Fruit fly (Drosophila melanogaster) whole organism, wandering third instar larva: ENCODE results near the gene CG16972.

Source experiments
- Abd-B ChIP-seq: fragments of >200 bp; optimal IDR thresholded peaks from 2 replicates; lab custom pipeline; 2017; ENCODE audit warnings: missing biosample characterization, missing genetic modification characterization
- CG32264 ChIP-seq: fragments of 200-800 bp; sonication (Bioruptor generic); optimal IDR thresholded peaks from 2 replicates; lab custom pipeline; 2016; ENCODE audit warnings: missing biosample characterization, missing genetic modification characterization
- CG9705 ChIP-seq: fragments of 200-800 bp; sonication (Bioruptor generic); optimal IDR thresholded peaks from 2 replicates; lab custom pipeline; 2018; ENCODE audit warnings: missing biosample characterization, mild to moderate bottlenecking, missing genetic modification characterization
- CrebA ChIP-seq: fragments of 200-800 bp; sonication (Bioruptor generic); optimal IDR thresholded peaks from 2 replicates; lab custom pipeline; 2016; ENCODE audit warnings: missing biosample characterization, mild to moderate bottlenecking, missing genetic modification characterization, borderline replicate concordance
- Dfd ChIP-seq: fragments of >200 bp; optimal IDR thresholded peaks from 2 replicates; lab custom pipeline; 2017; ENCODE audit warnings: missing biosample characterization, missing genetic modification characterization
- Dif ChIP-seq: fragments of 200-275, 200-300 bp; sonication (Bioruptor generic); optimal IDR thresholded peaks from 2 replicates; lab custom pipeline; 2018; ENCODE audit warnings: missing biosample characterization, missing genetic modification characterization; ENCODE audit not compliant: partially characterized antibody
- HLH106 ChIP-seq: fragments of 200-800 bp; optimal IDR thresholded peaks from 3 replicates; lab custom pipeline; 2019; ENCODE audit warnings: missing biosample characterization, mild to moderate bottlenecking, missing genetic modification characterization, moderate library complexity
- Hr83 ChIP-seq: fragments of 200-300 bp; sonication (Bioruptor generic); optimal IDR thresholded peaks from 2 replicates; lab custom pipeline; 2016; ENCODE audit warnings: missing biosample characterization, mild to moderate bottlenecking, missing genetic modification characterization, moderate library complexity; ENCODE audit not compliant: poor library complexity, severe bottlenecking
- Jra ChIP-seq: sonication (Bioruptor generic); optimal IDR thresholded peaks from 2 replicates; lab custom pipeline; 2016; ENCODE audit warnings: missing biosample characterization, missing genetic modification characterization
- Mio ChIP-seq: sonication (Bioruptor generic); optimal IDR thresholded peaks from 2 replicates; lab custom pipeline; 2016; ENCODE audit warnings: missing biosample characterization, missing genetic modification characterization
- Myc ChIP-seq: fragments of >200 bp; optimal IDR thresholded peaks from 2 replicates; lab custom pipeline; 2017
- N ChIP-seq: fragments of >200 bp; optimal IDR thresholded peaks from 2 replicates; lab custom pipeline; 2018; ENCODE audit warnings: missing biosample characterization, missing external identifiers, missing genetic modification characterization
- OdsH ChIP-seq: fragments of 200-800 bp; sonication (Bioruptor generic); optimal IDR thresholded peaks from 2 replicates; lab custom pipeline; 2016; ENCODE audit warnings: missing biosample characterization, mild to moderate bottlenecking, missing genetic modification characterization
- Rel ChIP-seq, 2 experiments: fragments of 200-800 bp; sonication (Bioruptor generic) in 1 of 2; optimal IDR thresholded peaks; 2 replicates in 1 of 2; 3 replicates in 1 of 2; lab custom pipeline; 2016 to 2019; ENCODE audit warnings: mild to moderate bottlenecking in 2 of 2, missing biosample characterization in 2 of 2, missing genetic modification characterization in 2 of 2, moderate library complexity in 1 of 2
- Sp1 ChIP-seq: fragments of 200-800 bp; sonication (Bioruptor generic); optimal IDR thresholded peaks from 3 replicates; lab custom pipeline; 2019; ENCODE audit warnings: missing biosample characterization, mild to moderate bottlenecking, missing genetic modification characterization, moderate library complexity
- Vsx2 ChIP-seq: fragments of 200-300, 225-300 bp; sonication (Bioruptor generic); optimal IDR thresholded peaks from 2 replicates; lab custom pipeline; 2018; ENCODE audit warnings: missing biosample characterization, missing genetic modification characterization; ENCODE audit not compliant: partially characterized antibody
- dsf ChIP-seq: sonication (Bioruptor generic); optimal IDR thresholded peaks from 2 replicates; lab custom pipeline; 2016; ENCODE audit warnings: missing biosample characterization, missing genetic modification characterization, borderline replicate concordance
- ey ChIP-seq: fragments of 200-800 bp; sonication (Bioruptor generic); optimal IDR thresholded peaks from 2 replicates; lab custom pipeline; 2016; ENCODE audit warnings: missing biosample characterization, missing genetic modification characterization
- foxo ChIP-seq, 2 experiments: fragments of 200-800 bp; sonication (Bioruptor generic); optimal IDR thresholded peaks; 2 replicates in 1 of 2; 3 replicates in 1 of 2; lab custom pipeline; 2016 to 2017; ENCODE audit warnings: missing biosample characterization in 2 of 2, missing genetic modification characterization in 2 of 2
- fru ChIP-seq: fragments of 200-800 bp; sonication (Bioruptor generic); optimal IDR thresholded peaks from 3 replicates; lab custom pipeline; 2016; ENCODE audit warnings: missing biosample characterization, mild to moderate bottlenecking, missing genetic modification characterization
- h ChIP-seq: fragments of 200-800 bp; sonication (Bioruptor generic); optimal IDR thresholded peaks from 3 replicates; lab custom pipeline; 2016; ENCODE audit warnings: missing biosample characterization, mild to moderate bottlenecking, missing genetic modification characterization
- jim ChIP-seq: fragments of 175-275, 200-325 bp; sonication (Bioruptor generic); optimal IDR thresholded peaks from 2 replicates; lab custom pipeline; 2016; ENCODE audit warnings: missing biosample characterization, mild to moderate bottlenecking, missing genetic modification characterization
- lola ChIP-seq: fragments of >200 bp; optimal IDR thresholded peaks from 2 replicates; lab custom pipeline; 2017; ENCODE audit warnings: missing biosample characterization, missing genetic modification characterization
- pan ChIP-seq: fragments of >200 bp; optimal IDR thresholded peaks from 2 replicates; lab custom pipeline; 2017
- psq ChIP-seq: fragments of 200-800 bp; sonication (Bioruptor generic); optimal IDR thresholded peaks from 3 replicates; lab custom pipeline; 2017; ENCODE audit warnings: missing biosample characterization, mild to moderate bottlenecking, missing genetic modification characterization, moderate library complexity
- rgr ChIP-seq: fragments of 200-800 bp; sonication (Bioruptor generic); optimal IDR thresholded peaks from 3 replicates; lab custom pipeline; 2016; ENCODE audit warnings: missing biosample characterization, mild to moderate bottlenecking, missing genetic modification characterization
- sage ChIP-seq: fragments of 200-800 bp; sonication (Bioruptor generic); optimal IDR thresholded peaks from 2 replicates; lab custom pipeline; 2016; ENCODE audit warnings: missing biosample characterization, mild to moderate bottlenecking, missing genetic modification characterization
- sv ChIP-seq: fragments of 200-800 bp; sonication (Bioruptor generic); optimal IDR thresholded peaks from 3 replicates; lab custom pipeline; 2016; ENCODE audit warnings: missing biosample characterization, missing genetic modification characterization
- tai ChIP-seq: sonication (Bioruptor generic); optimal IDR thresholded peaks from 2 replicates; lab custom pipeline; 2016; ENCODE audit warnings: missing biosample characterization, missing genetic modification characterization

The CG16972 gene

dm6 chr2L:13234610-13235489, 31.8 kb upstream of the CG16972 start, which contains the start of gene Mabi:
TSS of gene Mabi (minus strand) at chr2L:13234660.
- TF ChIP-seq N = no peak
- TF ChIP-seq lola (GFP tag; lab: Kevin White, UChicago) = no peak
- no peak for TF ChIP-seq pan (lab: Kevin White, UChicago)
- no peak for TF ChIP-seq ey (GFP tag; lab: Kevin White, UChicago)
- no peak for TF ChIP-seq Jra
- TF ChIP-seq Mio = no peak

- TF ChIP-seq Myc (lab: Kevin White, UChicago) (no peak), N (no peak), Sp1 (GFP tag; lab: Kevin White, UChicago) (no peak), Mio (no peak), OdsH (GFP tag; lab: Kevin White, UChicago) (no peak), jim (GFP tag; lab: Kevin White, UChicago) (no peak), HLH106 (no peak)
- TF ChIP-seq, all 38 proteins: peak for 0
These were observed 28.6 kb upstream of the CG16972 start, which contains the start of gene Prosalpha6T for dm6 chr2L:13231739-13232138. TSS of gene Prosalpha6T (plus strand) at chr2L:13232039.

- TF ChIP-seq tai (GFP tag; lab: Kevin White, UChicago) = no peak
- TF ChIP-seq CrebA (GFP tag; lab: Kevin White, UChicago) = no peak
- TF ChIP-seq sage (GFP tag; lab: Kevin White, UChicago) = no peak
- no peak for TF ChIP-seq Sp1 (GFP tag; lab: Kevin White, UChicago)
- no peak for TF ChIP-seq psq
- TF ChIP-seq CG9705 (GFP tag; lab: Kevin White, UChicago) = no peak
- TF ChIP-seq ey (GFP tag; lab: Kevin White, UChicago) = no peak
These were observed 26.3 kb upstream of the CG16972 start, which contains the start of gene CG16815 for dm6 chr2L:13229388-13229882. TSS of gene CG16815 (plus strand) at chr2L:13229832.

dm6 chr2L:13227242-13227641, 24.1 kb upstream of the CG16972 start, which contains the start of gene CG16813:
TSS of gene CG16813 (plus strand) at chr2L:13227529.
- TF ChIP-seq sv (GFP tag; lab: Kevin White, UChicago) = no peak
- TF ChIP-seq CrebA (GFP tag; lab: Kevin White, UChicago) = no peak
- no peak for TF ChIP-seq h (GFP tag; lab: Kevin White, UChicago)
- TF ChIP-seq, all 38 proteins: peak for 0

dm6 chr2L:13225225-13225840, 22.2 kb upstream of the CG16972 start, which contains the start of gene CG15480:
TSS of gene CG15480 (minus strand) at chr2L:13225275.
- TF ChIP-seq Hr83 = no peak
- no peak for TF ChIP-seq fru (GFP tag; lab: Kevin White, UChicago)
- no peak for TF ChIP-seq Abd-B (GFP tag; lab: Kevin White, UChicago)
- no peak for TF ChIP-seq Mio
- no peak for TF ChIP-seq Dfd
- no peak for TF ChIP-seq HLH106
- no peak for TF ChIP-seq CG9705 (GFP tag; lab: Kevin White, UChicago)
- TF ChIP-seq Myc (lab: Kevin White, UChicago) = no peak
- TF ChIP-seq Rel (GFP tag; optimal IDR thresholded peaks at IDR 0.05; lab: Kevin White, UChicago) = no peak
- TF ChIP-seq Rel (tag; optimal IDR thresholded peaks at IDR 0.05; lab: Kevin White, UChicago) = no peak
- TF ChIP-seq N = no peak
- no peak for TF ChIP-seq Vsx2 (GFP tag; lab: Kevin White, UChicago)
- TF ChIP-seq dsf (GFP tag; lab: Kevin White, UChicago) = no peak
- TF ChIP-seq foxo (GFP tag; optimal IDR thresholded peaks at IDR 0.05; lab: Kevin White, UChicago) = no peak
- no peak for TF ChIP-seq Jra
- TF ChIP-seq CG32264 = no peak
- TF ChIP-seq rgr (GFP tag; lab: Kevin White, UChicago) = no peak
- TF ChIP-seq Dif (GFP tag; lab: Kevin White, UChicago) = no peak
